Worm (Caenorhabditis elegans) whole organism, L4 larva: ENCODE data around the gene tre-2.

ENCODE experiments used
- F10B5.3 ChIP-seq: sonication (generic microtip); optimal IDR thresholded peaks from 2 replicates; lab custom pipeline; 2016; ENCODE audit warnings: mild to moderate bottlenecking, missing genetic modification characterization, missing compliant biosample characterization
- F26F4.8 ChIP-seq: fragments of 200-800 bp; sonication (Bioruptor generic); conservative IDR thresholded peaks from 2 replicates; pipeline ENCODE4 v1.3.6; 2022; ENCODE audit warnings: missing genetic modification characterization, missing compliant biosample characterization
- F49E8.2 ChIP-seq: sonication (generic microtip); optimal IDR thresholded peaks from 2 replicates; lab custom pipeline; 2016; ENCODE audit warnings: missing compliant biosample characterization, mild to moderate bottlenecking, missing genetic modification characterization, borderline replicate concordance
- ZK546.5 ChIP-seq, 2 experiments: sonication (generic microtip); optimal IDR thresholded peaks; 2 replicates each; lab custom pipeline; 2017; ENCODE audit warnings: missing biosample characterization in 2 of 2, missing genetic modification characterization in 2 of 2
- aly-2 ChIP-seq: sonication (generic microtip); optimal IDR thresholded peaks from 2 replicates; lab custom pipeline; 2018; ENCODE audit warnings: missing biosample characterization, missing genetic modification characterization
- ama-1 ChIP-seq: fragments of 150-350 bp; optimal IDR thresholded peaks from 2 replicates; lab custom pipeline; 2014; ENCODE audit warnings: inconsistent platforms, mixed read lengths
- arid-1 ChIP-seq: fragments of 200-800 bp; sonication (Bioruptor generic); conservative IDR thresholded peaks from 2 replicates; pipeline ENCODE4 v1.3.6; 2022; ENCODE audit warnings: missing genetic modification reagents, missing genetic modification characterization, missing compliant biosample characterization
- ceh-44 ChIP-seq: fragments of 200-800 bp; sonication (Bioruptor generic); IDR thresholded peaks from 2 replicates; pipeline ENCODE4 v1.3.6; 2022; ENCODE audit warnings: missing genetic modification reagents, missing genetic modification characterization, missing compliant biosample characterization
- ceh-82 ChIP-seq: sonication (generic microtip); optimal IDR thresholded peaks from 2 replicates; lab custom pipeline; 2017; ENCODE audit warnings: missing biosample characterization, missing genetic modification characterization
- cey-2 ChIP-seq: sonication (generic microtip); optimal IDR thresholded peaks from 3 replicates; lab custom pipeline; 2017; ENCODE audit warnings: missing genetic modification characterization, mild to moderate bottlenecking, missing compliant biosample characterization, antibody characterized with exemption, borderline replicate concordance; ENCODE audit not compliant: insufficient read depth
- ctbp-1 ChIP-seq: fragments of 200-800 bp; sonication (Bioruptor generic); IDR thresholded peaks from 2 replicates; pipeline ENCODE4 v1.3.6; 2022; ENCODE audit warnings: missing genetic modification reagents, missing genetic modification characterization, missing compliant biosample characterization
- daf-16 ChIP-seq, 3 experiments: sonication (generic microtip); optimal IDR thresholded peaks; 2 replicates each; lab custom pipeline; 2016 to 2017; ENCODE audit warnings: missing genetic modification characterization in 3 of 3, missing genetic modification reagents in 3 of 3, mild to moderate bottlenecking in 2 of 3, missing compliant biosample characterization in 2 of 3, missing biosample characterization in 1 of 3, moderate library complexity in 1 of 3
- daf-19 ChIP-seq: fragments of 200-800 bp; sonication (Bioruptor generic); conservative IDR thresholded peaks from 2 replicates; pipeline ENCODE4 v1.3.6; 2022; ENCODE audit warnings: missing genetic modification characterization, missing compliant biosample characterization
- dmd-8 ChIP-seq: fragments of 200-800 bp; sonication (Bioruptor generic); IDR thresholded peaks from 2 replicates; pipeline ENCODE4 v1.3.6; 2022; ENCODE audit warnings: missing genetic modification characterization, missing compliant biosample characterization
- duxl-1 ChIP-seq: sonication (generic microtip); optimal IDR thresholded peaks from 2 replicates; lab custom pipeline; 2016; ENCODE audit warnings: mild to moderate bottlenecking, missing genetic modification characterization, moderate library complexity, missing compliant biosample characterization; ENCODE audit not compliant: poor library complexity
- dve-1 ChIP-seq: sonication (generic microtip); optimal IDR thresholded peaks from 2 replicates; lab custom pipeline; 2017; ENCODE audit warnings: antibody characterized with exemption, mild to moderate bottlenecking, missing genetic modification characterization, missing compliant biosample characterization; ENCODE audit not compliant: insufficient read depth
- egl-43 ChIP-seq: fragments of 200-800 bp; sonication (Bioruptor generic); IDR thresholded peaks from 2 replicates; pipeline ENCODE4 v1.3.6; 2022; ENCODE audit warnings: missing genetic modification reagents, missing genetic modification characterization, missing compliant biosample characterization
- gei-8 ChIP-seq: fragments of 200-800 bp; sonication (Bioruptor generic); optimal IDR thresholded peaks from 2 replicates; lab custom pipeline; 2018; ENCODE audit warnings: mild to moderate bottlenecking, missing genetic modification characterization, missing compliant biosample characterization
- lim-7 ChIP-seq: fragments of 200-800 bp; sonication (Bioruptor generic); IDR thresholded peaks from 2 replicates; pipeline ENCODE4 v1.3.6; 2022; ENCODE audit warnings: missing genetic modification characterization, missing compliant biosample characterization
- lin-38 ChIP-seq: fragments of 200-800 bp; sonication (Bioruptor generic); IDR thresholded peaks from 2 replicates; pipeline ENCODE4 v1.3.6; 2022; ENCODE audit warnings: missing genetic modification reagents, missing genetic modification characterization, missing compliant biosample characterization
- lin-39 ChIP-seq: fragments of 150-350 bp; optimal IDR thresholded peaks from 2 replicates; lab custom pipeline; 2014; ENCODE audit warnings: missing biosample characterization, missing genetic modification reagents, missing genetic modification characterization
- madf-9 ChIP-seq: fragments of 200-800 bp; sonication (Bioruptor generic); conservative IDR thresholded peaks from 2 replicates; pipeline ENCODE4 v1.3.6; 2022; ENCODE audit warnings: missing genetic modification reagents, missing genetic modification characterization, missing compliant biosample characterization
- mes-2 ChIP-seq: sonication (generic microtip); optimal IDR thresholded peaks from 2 replicates; lab custom pipeline; 2016; ENCODE audit warnings: missing genotype, mild to moderate bottlenecking, missing genetic modification characterization, missing compliant biosample characterization; ENCODE audit not compliant: poor library complexity, severe bottlenecking
- nhr-10 ChIP-seq: fragments of 150-350 bp; optimal IDR thresholded peaks from 2 replicates; lab custom pipeline; 2014; ENCODE audit warnings: missing biosample characterization, missing genetic modification characterization
- nhr-102 ChIP-seq: sonication (generic microtip); optimal IDR thresholded peaks from 2 replicates; lab custom pipeline; 2016; ENCODE audit warnings: mild to moderate bottlenecking, missing genetic modification characterization, moderate library complexity, missing compliant biosample characterization
- nhr-111 ChIP-seq: fragments of 200-800 bp; sonication (Bioruptor generic); optimal IDR thresholded peaks from 2 replicates; lab custom pipeline; 2018; ENCODE audit warnings: mild to moderate bottlenecking, missing genetic modification characterization, missing compliant biosample characterization
- nhr-77 ChIP-seq: fragments of 150-350 bp; optimal IDR thresholded peaks from 2 replicates; lab custom pipeline; 2014; ENCODE audit warnings: missing biosample characterization, missing genetic modification characterization
- pha-4 ChIP-seq, 2 experiments: fragments of 150-350 bp in 1 of 2; fragments of 200-800 bp in 1 of 2; sonication (Bioruptor generic) in 1 of 2; IDR thresholded peaks in 1 of 2; optimal IDR thresholded peaks in 1 of 2; 2 replicates each; pipeline versions ENCODE4 v1.3.6 to Lab custom; 2014 to 2022; ENCODE audit warnings: missing genetic modification characterization in 2 of 2, missing genetic modification reagents in 2 of 2, missing biosample characterization in 1 of 2, missing compliant biosample characterization in 1 of 2
- set-16 ChIP-seq: fragments of 200-800 bp; sonication (Bioruptor generic); IDR thresholded peaks from 2 replicates; pipeline ENCODE4 v1.3.6; 2022; ENCODE audit warnings: missing genetic modification reagents, missing genetic modification characterization, missing compliant biosample characterization
- snpc-1.2 ChIP-seq: fragments of 200-800 bp; sonication (Bioruptor generic); IDR thresholded peaks from 2 replicates; pipeline ENCODE4 v1.3.6; 2022; ENCODE audit warnings: missing genetic modification reagents, missing genetic modification characterization, missing compliant biosample characterization
- tag-97 ChIP-seq: fragments of 200-800 bp; sonication (Bioruptor generic); IDR thresholded peaks from 2 replicates; pipeline ENCODE4 v1.3.6; 2022; ENCODE audit warnings: missing genetic modification characterization, missing compliant biosample characterization
- unc-130 ChIP-seq: sonication (generic microtip); optimal IDR thresholded peaks from 2 replicates; lab custom pipeline; 2016; ENCODE audit warnings: missing genetic modification reagents, missing genetic modification characterization, missing compliant biosample characterization
- ztf-11 ChIP-seq: fragments of 150-350 bp; optimal IDR thresholded peaks from 2 replicates; lab custom pipeline; 2014; ENCODE audit warnings: missing biosample characterization, missing genetic modification characterization
- ztf-7 ChIP-seq: fragments of 150-350 bp; optimal IDR thresholded peaks from 2 replicates; lab custom pipeline; 2014; ENCODE audit warnings: missing biosample characterization, missing genetic modification characterization

tre-2 gene

ce11 chrIV:6907487-6907886, 24.2 kb upstream of the tre-2 start:
- TF ChIP-seq pha-4 (GFP tag; IDR thresholded peaks at IDR 0.05; lab: Robert Waterston, UW), result peak; percentile 17; the same call in 1 of the 2 replicates
- no peak for TF ChIP-seq pha-4 (tag; optimal IDR thresholded peaks at IDR 0.05; lab: Kevin White, UChicago)
- 0 out of 2 replicates have a peak, but pooled peaks have one; percentile 11 for TF ChIP-seq ctbp-1
- TF ChIP-seq ZK546.5 (tag; optimal IDR thresholded peaks at IDR 0.05; lab: Kevin White, UChicago), result no peak
- peak; percentile 97 for TF ChIP-seq set-16 (GFP tag; lab: Robert Waterston, UW)
- TF ChIP-seq, all 104 proteins: peak for 3

- no peak for TF ChIP-seq mes-2
- peak; percentile 69 for TF ChIP-seq aly-2
- TF ChIP-seq ceh-44 (GFP tag; lab: Robert Waterston, UW), result no peak
- no peak for TF ChIP-seq egl-43
- TF ChIP-seq madf-9 (GFP tag; lab: Robert Waterston, UW), result no peak
- no peak for TF ChIP-seq dve-1 (tag; lab: Kevin White, UChicago)
- TF ChIP-seq lin-38 (GFP tag; lab: Robert Waterston, UW), result peak; percentile 55
- TF ChIP-seq nhr-111 (GFP tag; lab: Kevin White, UChicago), result peak; percentile 10
- TF ChIP-seq F10B5.3 (tag; lab: Kevin White, UChicago), result peak; percentile 17
- TF ChIP-seq ama-1 (lab: Kevin White, UChicago), result peak; percentile 10
- TF ChIP-seq snpc-1.2, result peak; percentile 48; the same call in 1 of the 2 replicates
- TF ChIP-seq ztf-11 (tag; lab: Kevin White, UChicago), result no peak
- peak; percentile 8 for TF ChIP-seq nhr-102 (tag; lab: Kevin White, UChicago)
- no peak for TF ChIP-seq nhr-10 (tag; lab: Kevin White, UChicago)
- no peak for TF ChIP-seq nhr-77
- TF ChIP-seq duxl-1 (tag; lab: Kevin White, UChicago), result no peak
- no peak for TF ChIP-seq ceh-82
- TF ChIP-seq arid-1 (GFP tag; lab: Robert Waterston, UW), result peak; percentile 47; the same call in 1 of the 2 replicates
- TF ChIP-seq lim-7 (GFP tag; lab: Robert Waterston, UW), result no peak
- no peak for TF ChIP-seq lin-39 (tag; lab: Kevin White, UChicago)
- TF ChIP-seq ztf-7, result no peak
- no peak for TF ChIP-seq gei-8
- no peak for TF ChIP-seq cey-2
- no peak for TF ChIP-seq daf-16 (GFP tag; optimal IDR thresholded peaks at IDR 0.05; lab: Kevin White, UChicago)
- TF ChIP-seq daf-16 (tag; optimal IDR thresholded peaks at IDR 0.05; lab: Kevin White, UChicago), result peak; percentile 24
- no peak for TF ChIP-seq tag-97 (GFP tag; lab: Robert Waterston, UW)
- TF ChIP-seq F49E8.2 (tag; lab: Kevin White, UChicago), result peak; percentile 30
- TF ChIP-seq, all 104 proteins: peak for 10
Observed at ce11 chrIV:6905947-6906489, 22.8 kb upstream of the tre-2 start, which contains the start of the genes T22D1.17 and T22D1.8. TSS of gene T22D1.17 (plus strand) at chrIV:6905997. TSS of gene T22D1.8 (minus strand) at chrIV:6906348.

ce11 chrIV:6905428-6905827, 22.2 kb upstream of the tre-2 start:
- TF ChIP-seq lin-38 (GFP tag; lab: Robert Waterston, UW), result peak; percentile 41; the same call in 1 of the 2 replicates
- peak; percentile 5 for TF ChIP-seq unc-130 (GFP tag; lab: Kevin White, UChicago)
- 0 out of 2 replicates have a peak, but pooled peaks have one; percentile 16 for TF ChIP-seq F26F4.8 (GFP tag; lab: Robert Waterston, UW)
- no peak for TF ChIP-seq daf-19 (GFP tag; lab: Robert Waterston, UW)
- TF ChIP-seq gei-8, result no peak
- TF ChIP-seq snpc-1.2, result peak; percentile 76; the same call in 1 of the 2 replicates
- TF ChIP-seq arid-1 (GFP tag; lab: Robert Waterston, UW), result 0 out of 2 replicates have a peak, but pooled peaks have one; percentile 44
- 0 out of 2 replicates have a peak, but pooled peaks have one; percentile 9 for TF ChIP-seq pha-4 (GFP tag; IDR thresholded peaks at IDR 0.05; lab: Robert Waterston, UW)
- TF ChIP-seq pha-4 (tag; optimal IDR thresholded peaks at IDR 0.05; lab: Kevin White, UChicago), result no peak
- TF ChIP-seq dmd-8, result no peak
- TF ChIP-seq, all 104 proteins: peak for 6
